Fruit fly (Drosophila melanogaster) whole organism, pupa: Measurements from ENCODE around the gene CG31867.

Source experiments
- CG10348 ChIP-seq: fragments of 200-800 bp; sonication (Bioruptor generic); IDR thresholded peaks from 2 replicates; pipeline ENCODE4 v1.3.6; 2022; ENCODE audit warnings: missing biosample characterization, missing genetic modification characterization
- CG12605 ChIP-seq: fragments of 200-800 bp; sonication (Bioruptor generic); IDR thresholded peaks from 2 replicates; pipeline ENCODE4 v1.3.6; 2022; ENCODE audit warnings: missing biosample characterization, missing genetic modification characterization
- CG13204 ChIP-seq: fragments of 200-800 bp; sonication (Bioruptor generic); optimal IDR thresholded peaks from 2 replicates; lab custom pipeline; 2018; ENCODE audit warnings: missing biosample characterization, mild to moderate bottlenecking, missing genetic modification characterization, moderate library complexity
- CG14655 ChIP-seq: fragments of 200-800 bp; sonication (Bioruptor generic); optimal IDR thresholded peaks from 3 replicates; lab custom pipeline; 2017; ENCODE audit warnings: mild to moderate bottlenecking, missing biosample characterization, missing genetic modification reagents, missing genetic modification characterization
- CG15710 ChIP-seq: fragments of 200-800 bp; sonication (Bioruptor generic); optimal IDR thresholded peaks from 2 replicates; lab custom pipeline; 2018; ENCODE audit warnings: missing biosample characterization, mild to moderate bottlenecking, missing genetic modification characterization, moderate library complexity
- CG17806 ChIP-seq: fragments of 200-800 bp; sonication (Bioruptor generic); optimal IDR thresholded peaks from 2 replicates; lab custom pipeline; 2018; ENCODE audit warnings: missing biosample characterization, mild to moderate bottlenecking, missing genetic modification characterization, moderate library complexity
- CG32121 ChIP-seq: fragments of 200-800 bp; sonication (Bioruptor generic); IDR thresholded peaks from 2 replicates; pipeline ENCODE4 v1.3.6; 2022; ENCODE audit warnings: missing biosample characterization, missing genetic modification characterization
- CG34367 ChIP-seq: fragments of 200-800 bp; sonication (Bioruptor generic); optimal IDR thresholded peaks from 2 replicates; lab custom pipeline; 2018; ENCODE audit warnings: missing biosample characterization, mild to moderate bottlenecking, missing genetic modification characterization
- CG4496 ChIP-seq: fragments of 200-800 bp; sonication (Bioruptor generic); IDR thresholded peaks from 3 replicates; pipeline ENCODE4 v1.3.6; 2022; ENCODE audit warnings: missing biosample characterization, missing genetic modification characterization
- CG8159 ChIP-seq: fragments of 200-800 bp; sonication (Bioruptor generic); optimal IDR thresholded peaks from 3 replicates; lab custom pipeline; 2018; ENCODE audit warnings: missing biosample characterization, mild to moderate bottlenecking, missing genetic modification characterization, moderate library complexity
- CG8301 ChIP-seq: fragments of 200-800 bp; sonication (Bioruptor generic); optimal IDR thresholded peaks from 2 replicates; lab custom pipeline; 2018; ENCODE audit warnings: missing biosample characterization, mild to moderate bottlenecking, missing genetic modification characterization
- CG9948 ChIP-seq: fragments of 200-800 bp; sonication (Bioruptor generic); optimal IDR thresholded peaks from 2 replicates; lab custom pipeline; 2018; ENCODE audit warnings: missing biosample characterization, mild to moderate bottlenecking, missing genetic modification characterization, moderate library complexity
- D1 ChIP-seq: fragments of 200-800 bp; sonication (Bioruptor generic); optimal IDR thresholded peaks from 2 replicates; lab custom pipeline; 2018; ENCODE audit warnings: missing biosample characterization, mild to moderate bottlenecking, missing genetic modification characterization, moderate library complexity
- EcR ChIP-seq: fragments of 200-800 bp; sonication (Bioruptor generic); optimal IDR thresholded peaks from 3 replicates; lab custom pipeline; 2019; ENCODE audit warnings: missing biosample characterization, missing genetic modification characterization, mild to moderate bottlenecking, moderate library complexity, missing genetic modification reagents
- Ets98B ChIP-seq: fragments of 200-800 bp; sonication (Bioruptor generic); IDR thresholded peaks from 2 replicates; pipeline ENCODE4 v1.3.6; 2022; ENCODE audit warnings: missing biosample characterization, missing genetic modification characterization
- Pif1A ChIP-seq: fragments of 200-800 bp; sonication (Bioruptor generic); optimal IDR thresholded peaks from 3 replicates; lab custom pipeline; 2016; ENCODE audit warnings: missing biosample characterization, missing genetic modification characterization
- Pif1B ChIP-seq: fragments of 200-800 bp; sonication (Bioruptor generic); optimal IDR thresholded peaks from 3 replicates; lab custom pipeline; 2016; ENCODE audit warnings: missing biosample characterization, missing genetic modification characterization
- Snoo ChIP-seq: fragments of 200-800 bp; sonication (Bioruptor generic); optimal IDR thresholded peaks from 3 replicates; lab custom pipeline; 2017; ENCODE audit warnings: missing biosample characterization, mild to moderate bottlenecking, missing genetic modification characterization, inconsistent platforms
- fd96Ca ChIP-seq: fragments of 200-800 bp; sonication (Bioruptor generic); IDR thresholded peaks from 3 replicates; pipeline ENCODE4 v1.3.6; 2022; ENCODE audit warnings: missing biosample characterization, missing genetic modification characterization
- gl ChIP-seq: fragments of 200-800 bp; sonication (Bioruptor generic); optimal IDR thresholded peaks from 2 replicates; lab custom pipeline; 2018; ENCODE audit warnings: missing biosample characterization, mild to moderate bottlenecking, missing genetic modification characterization
- rn ChIP-seq: fragments of 200-800 bp; sonication (Bioruptor generic); IDR thresholded peaks from 2 replicates; pipeline ENCODE4 v1.3.6; 2022; ENCODE audit warnings: missing biosample characterization, missing genetic modification characterization

Gene CG31867

dm6 chr2L:11182610-11183243, 37.5 kb upstream of the CG31867 start:
- TF ChIP-seq Pif1B (GFP tag; lab: Kevin White, UChicago) (no peak), CG13204 (GFP tag; lab: Kevin White, UChicago) (peak; percentile 33), CG12605 (GFP tag; lab: Robert Waterston, UW) (no peak), Pif1A (GFP tag; lab: Kevin White, UChicago) (no peak), CG17806 (tag; lab: Kevin White, UChicago) (no peak), CG8301 (tag; lab: Kevin White, UChicago) (no peak), Snoo (no peak), fd96Ca (GFP tag; lab: Robert Waterston, UW) (peak; percentile 57; the same call in 2 of the 3 replicates), CG32121 (GFP tag; lab: Robert Waterston, UW) (no peak), EcR (GFP tag; lab: Kevin White, UChicago) (peak; percentile 68), CG4496 (GFP tag; lab: Robert Waterston, UW) (peak; percentile 51; the same call in 1 of the 3 replicates), gl (no peak), CG9948 (tag; lab: Kevin White, UChicago) (no peak), CG10348 (GFP tag; lab: Robert Waterston, UW) (0 out of 2 replicates have a peak, but pooled peaks have one; percentile 14), rn (GFP tag; lab: Robert Waterston, UW) (no peak)

- TF ChIP-seq fd96Ca (GFP tag; lab: Robert Waterston, UW) = no peak
- TF ChIP-seq CG8159 (tag; lab: Kevin White, UChicago) = peak; percentile 96
- peak; percentile 94 for TF ChIP-seq CG15710 (tag; lab: Kevin White, UChicago)
- no peak for TF ChIP-seq CG4496 (GFP tag; lab: Robert Waterston, UW)
- peak; percentile 82 for TF ChIP-seq CG34367
- peak; percentile 91 for TF ChIP-seq CG9948 (tag; lab: Kevin White, UChicago)
- TF ChIP-seq EcR (GFP tag; lab: Kevin White, UChicago) = no peak
- TF ChIP-seq CG14655 = peak; percentile 76
- peak; percentile 86 for TF ChIP-seq CG17806 (tag; lab: Kevin White, UChicago)
- TF ChIP-seq CG13204 (GFP tag; lab: Kevin White, UChicago) = no peak
- no peak for TF ChIP-seq CG32121 (GFP tag; lab: Robert Waterston, UW)
- peak; percentile 47 for TF ChIP-seq CG8301 (tag; lab: Kevin White, UChicago)
- TF ChIP-seq Pif1B (GFP tag; lab: Kevin White, UChicago) = peak; percentile 24
- TF ChIP-seq CG10348 (GFP tag; lab: Robert Waterston, UW) = no peak
- TF ChIP-seq gl = peak; percentile 48
- TF ChIP-seq D1 = peak; percentile 82
- TF ChIP-seq Ets98B (GFP tag; lab: Robert Waterston, UW) = no peak
- peak; percentile 81 for TF ChIP-seq Snoo
- no peak for TF ChIP-seq CG12605 (GFP tag; lab: Robert Waterston, UW)
- TF ChIP-seq Pif1A (GFP tag; lab: Kevin White, UChicago) = no peak
- TF ChIP-seq rn (GFP tag; lab: Robert Waterston, UW) = no peak
These were observed 37.0 kb upstream of the CG31867 start for dm6 chr2L:11182148-11182593.

dm6 chr2L:11178826-11179391, 33.7 kb upstream of the CG31867 start, which contains the start of gene Boh2:
Boh2 (plus strand) TSS chr2L:11179032.
- TF ChIP-seq rn (GFP tag; lab: Robert Waterston, UW) (no peak), Ets98B (GFP tag; lab: Robert Waterston, UW) (no peak), CG8159 (tag; lab: Kevin White, UChicago) (peak; percentile 20), gl (no peak), CG14655 (no peak), CG9948 (tag; lab: Kevin White, UChicago) (peak; percentile 12), CG4496 (GFP tag; lab: Robert Waterston, UW) (0 out of 3 replicates have a peak, but pooled peaks have one; percentile 26)

dm6 chr2L:11178334-11178733, 33.1 kb upstream of the CG31867 start:
- TF ChIP-seq CG4496 (GFP tag; lab: Robert Waterston, UW) (no peak), EcR (GFP tag; lab: Kevin White, UChicago) (peak; percentile 95)
- TF ChIP-seq, all 21 proteins: peak for 1

- TF ChIP-seq CG10348 (GFP tag; lab: Robert Waterston, UW) = no peak
- TF ChIP-seq CG4496 (GFP tag; lab: Robert Waterston, UW) = peak; percentile 79
- peak; percentile 70 for TF ChIP-seq CG13204 (GFP tag; lab: Kevin White, UChicago)
- TF ChIP-seq CG12605 (GFP tag; lab: Robert Waterston, UW) = no peak
- no peak for TF ChIP-seq fd96Ca (GFP tag; lab: Robert Waterston, UW)
- 0 out of 2 replicates have a peak, but pooled peaks have one; percentile 19 for TF ChIP-seq CG32121 (GFP tag; lab: Robert Waterston, UW)
- TF ChIP-seq Snoo = peak; percentile 38
- peak; percentile 24 for TF ChIP-seq CG15710 (tag; lab: Kevin White, UChicago)
- TF ChIP-seq Pif1B (GFP tag; lab: Kevin White, UChicago) = no peak
- peak; percentile 59 for TF ChIP-seq EcR (GFP tag; lab: Kevin White, UChicago)
- no peak for TF ChIP-seq CG8159 (tag; lab: Kevin White, UChicago)
- TF ChIP-seq gl = peak; percentile 36
These were observed 30.4 kb upstream of the CG31867 start for dm6 chr2L:11175393-11176258.
